Fruit fly (Drosophila melanogaster): ENCODE measurements around the gene SLIRP2.

Gene SLIRP2

dm6 chr3R:8686446-8686845 is 35.6 kb downstream of the SLIRP2 start (continued):
- TF ChIP-seq CG34422 (GFP tag; IDR thresholded peaks at IDR 0.05) (no peak), psq (GFP tag; optimal IDR thresholded peaks at IDR 0.05) (no peak), onecut (GFP tag; IDR thresholded peaks at IDR 0.05) (peak; percentile 62; the same call in 1 of the 2 replicates), CG14050 (GFP tag; IDR thresholded peaks at IDR 0.05) (no peak)

dm6 chr3R:8694110-8694826 is 43.4 kb downstream of the SLIRP2 start:
- TF ChIP-seq br (optimal IDR thresholded peaks at IDR 0.05) (no peak), Meics (GFP tag; optimal IDR thresholded peaks at IDR 0.05) (peak; percentile 54), CG14014 (GFP tag; IDR thresholded peaks at IDR 0.05) (0 out of 2 replicates have a peak, but pooled peaks have one; percentile 45), tap (tag; optimal IDR thresholded peaks at IDR 0.05) (no peak), CG7357 (GFP tag; IDR thresholded peaks at IDR 0.05) (no peak), NFAT (GFP tag; IDR thresholded peaks at IDR 0.05) (peak; percentile 36; the same call in 1 of the 2 replicates), CG15479 (GFP tag; optimal IDR thresholded peaks at IDR 0.05) (peak; percentile 58), Nf-YC (tag; optimal IDR thresholded peaks at IDR 0.05) (peak; percentile 73), CG17802 (tag; optimal IDR thresholded peaks at IDR 0.05) (no peak), lov (optimal IDR thresholded peaks at IDR 0.05) (no peak), lov (GFP tag; IDR thresholded peaks at IDR 0.05) (no peak), C15 (GFP tag; IDR thresholded peaks at IDR 0.05) (peak; percentile 31; the same call in 1 of the 3 replicates), Mes4 (GFP tag; optimal IDR thresholded peaks at IDR 0.05) (no peak), vvl (GFP tag; IDR thresholded peaks at IDR 0.05) (no peak), nom (GFP tag; optimal IDR thresholded peaks at IDR 0.05) (peak; percentile 96), CrebB (tag; optimal IDR thresholded peaks at IDR 0.05) (peak; percentile 74), wdn (GFP tag; IDR thresholded peaks at IDR 0.05) (peak; percentile 47; the same call in 1 of the 2 replicates), CG14667 (GFP tag; IDR thresholded peaks at IDR 0.05) (no peak), CG7928 (GFP tag; optimal IDR thresholded peaks at IDR 0.05) (no peak), Adf1 (GFP tag; IDR thresholded peaks at IDR 0.05) (peak; percentile 63; the same call in 1 of the 2 replicates), CG32532 (GFP tag; IDR thresholded peaks at IDR 0.05) (peak; percentile 74; the same call in 1 of the 2 replicates), CG32767 (GFP tag; IDR thresholded peaks at IDR 0.05) (no peak), CG17568 (GFP tag; optimal IDR thresholded peaks at IDR 0.05) (peak; percentile 44), tll (GFP tag; optimal IDR thresholded peaks at IDR 0.05) (peak in 1 of 2 experiments; percentile 80), schlank (tag; optimal IDR thresholded peaks at IDR 0.05) (peak; percentile 55), Hmr (GFP tag; optimal IDR thresholded peaks at IDR 0.05) (peak; percentile 80), mirr (GFP tag; optimal IDR thresholded peaks at IDR 0.05) (peak; percentile 54), CG10979 (tag; optimal IDR thresholded peaks at IDR 0.05) (no peak), CG13775 (GFP tag; optimal IDR thresholded peaks at IDR 0.05) (peak; percentile 17), CG9817 (tag; optimal IDR thresholded peaks at IDR 0.05) (no peak), CG17359 (tag; optimal IDR thresholded peaks at IDR 0.05) (peak; percentile 84), MTF-1 (GFP tag; optimal IDR thresholded peaks at IDR 0.05; ENCODE audit: borderline replicate concordance) (peak; percentile 9), CG15514 (GFP tag; optimal IDR thresholded peaks at IDR 0.05) (peak; percentile 70), gcm (GFP tag; optimal IDR thresholded peaks at IDR 0.05) (no peak), CG18619 (GFP tag; optimal IDR thresholded peaks at IDR 0.05) (peak; percentile 29), CG10543 (GFP tag; optimal IDR thresholded peaks at IDR 0.05) (peak; percentile 45), onecut (GFP tag; IDR thresholded peaks at IDR 0.05) (peak; percentile 14; the same call in 1 of the 2 replicates), dpn (GFP tag; optimal IDR thresholded peaks at IDR 0.05) (peak in 1 of 2 experiments; percentile 10), CG6272 (GFP tag; IDR thresholded peaks at IDR 0.05) (no peak), Rfx (GFP tag; IDR thresholded peaks at IDR 0.05) (peak; percentile 66; the same call in 1 of the 2 replicates), lab (GFP tag; optimal IDR thresholded peaks at IDR 0.05) (peak; percentile 56), seq (GFP tag; IDR thresholded peaks at IDR 0.05) (peak; percentile 89), Drgx (GFP tag; IDR thresholded peaks at IDR 0.05) (peak; percentile 94), CG14965 (GFP tag; optimal IDR thresholded peaks at IDR 0.05; ENCODE audit: borderline replicate concordance) (no peak)

Data from whole organism, embryonic.